Fruit fly (Drosophila melanogaster) whole organism, pupa: ENCODE results near the gene Nepl11.

Experiments used
- CG10348 ChIP-seq: fragments of 200-800 bp; sonication (Bioruptor generic); IDR thresholded peaks from 2 replicates; pipeline ENCODE4 v1.3.6; 2022; ENCODE audit warnings: missing biosample characterization, missing genetic modification characterization
- CG32121 ChIP-seq: fragments of 200-800 bp; sonication (Bioruptor generic); IDR thresholded peaks from 2 replicates; pipeline ENCODE4 v1.3.6; 2022; ENCODE audit warnings: missing biosample characterization, missing genetic modification characterization

- TF ChIP-seq CG10348 (GFP tag; lab: Robert Waterston, UW) (no peak), CG32121 (GFP tag; lab: Robert Waterston, UW) (no peak)
These were observed 23.9 kb upstream of the Nepl11 start for dm6 chr3R:4318589-4318988.
